Worm (Caenorhabditis elegans): ENCODE measurements around the gene F14H12.17.

DNA sequence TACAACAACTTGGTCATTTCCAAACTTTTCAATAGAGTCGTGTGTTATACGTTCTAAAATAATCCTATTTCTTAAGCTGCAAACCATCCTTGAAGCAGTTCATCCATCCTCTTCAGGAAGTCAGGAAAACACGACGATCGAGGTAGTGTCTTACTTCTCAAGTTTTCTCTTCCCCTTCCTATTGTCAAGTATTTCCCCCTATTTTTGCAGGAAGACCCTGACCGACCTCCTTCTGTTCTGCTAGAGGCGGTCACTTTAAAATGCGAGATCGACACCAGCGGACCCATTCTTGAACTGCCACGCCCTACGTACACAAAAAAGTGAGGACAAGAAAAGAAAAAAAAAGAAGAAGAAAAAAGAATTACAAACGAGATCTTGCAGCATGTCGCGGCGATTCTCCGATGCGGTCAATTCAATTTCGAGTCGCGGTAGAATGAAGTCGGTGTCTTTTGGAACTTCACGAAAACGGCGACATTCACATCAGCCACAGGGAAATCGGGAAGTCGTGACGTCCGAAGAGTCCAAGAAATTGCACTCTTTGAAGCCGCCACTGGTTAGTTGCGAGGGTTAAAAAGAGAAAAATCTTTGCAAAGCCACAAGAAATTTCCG, 40.1 kb downstream of the F14H12.17 start:
- TF ChIP-seq ztf-11 (tag; optimal IDR thresholded peaks at IDR 0.05), result no peak
- TF ChIP-seq nhr-237 (tag; optimal IDR thresholded peaks at IDR 0.05), result no peak
- TF ChIP-seq lin-13 (tag; optimal IDR thresholded peaks at IDR 0.05), result no peak
- no peak for TF ChIP-seq blmp-1 (tag; optimal IDR thresholded peaks at IDR 0.05)
- no peak for TF ChIP-seq lsy-2 (tag; optimal IDR thresholded peaks at IDR 0.05)
- TF ChIP-seq nhr-76 (tag; optimal IDR thresholded peaks at IDR 0.05), result no peak

All from whole organism, mixed stage, embryonic.